Worm (Caenorhabditis elegans) whole organism, L2 larva: Measurements from ENCODE around the gene alh-6.
A peak's percentile ranks its signal among the peaks of the same experiment; 100 is the strongest.

Source experiments
- C34F6.9 ChIP-seq: fragments of 150-350 bp; optimal IDR thresholded peaks from 2 replicates; lab custom pipeline; 2014; ENCODE audit warnings: missing biosample characterization, missing genetic modification characterization
- F13H6.1 ChIP-seq: sonication (generic microtip); optimal IDR thresholded peaks from 2 replicates; lab custom pipeline; 2016; ENCODE audit warnings: missing genetic modification characterization, missing compliant biosample characterization
- R02D3.7 ChIP-seq: fragments of 150-350 bp; optimal IDR thresholded peaks from 2 replicates; lab custom pipeline; 2014; ENCODE audit warnings: missing biosample characterization, missing genetic modification characterization
- Y55F3AM.14 ChIP-seq: fragments of 200-800 bp; sonication (Bioruptor generic); optimal IDR thresholded peaks from 2 replicates; lab custom pipeline; 2018; ENCODE audit warnings: mild to moderate bottlenecking, missing genetic modification characterization, missing compliant biosample characterization
- ZK546.5 ChIP-seq: sonication (generic microtip); optimal IDR thresholded peaks from 2 replicates; lab custom pipeline; 2017; ENCODE audit warnings: missing biosample characterization, missing genetic modification characterization
- alr-1 ChIP-seq: fragments of 150-350 bp; optimal IDR thresholded peaks from 2 replicates; lab custom pipeline; 2014; ENCODE audit warnings: missing biosample characterization, missing genetic modification characterization
- ama-1 ChIP-seq: fragments of 150-350 bp; optimal IDR thresholded peaks from 2 replicates; lab custom pipeline; 2018; ENCODE audit warnings: inconsistent platforms
- blmp-1 ChIP-seq: sonication (generic microtip); optimal IDR thresholded peaks from 2 replicates; lab custom pipeline; 2017; ENCODE audit warnings: missing genetic modification characterization, mild to moderate bottlenecking, missing compliant biosample characterization, antibody characterized with exemption, moderate library complexity; ENCODE audit not compliant: insufficient read depth
- ceh-16 ChIP-seq: fragments of 150-350 bp; optimal IDR thresholded peaks from 2 replicates; lab custom pipeline; 2014; ENCODE audit warnings: missing biosample characterization, missing genetic modification characterization
- crh-2 ChIP-seq: sonication (generic microtip); optimal IDR thresholded peaks from 2 replicates; lab custom pipeline; 2017; ENCODE audit warnings: missing biosample characterization, missing genetic modification characterization
- dmd-4 ChIP-seq: sonication (generic microtip); optimal IDR thresholded peaks from 2 replicates; lab custom pipeline; 2017; ENCODE audit warnings: missing biosample characterization, missing genetic modification characterization
- egl-27 ChIP-seq: sonication (generic microtip); optimal IDR thresholded peaks from 3 replicates; lab custom pipeline; 2017; ENCODE audit warnings: missing biosample characterization, missing genetic modification reagents, missing genetic modification characterization
- elt-1 ChIP-seq: fragments of 150-350 bp; optimal IDR thresholded peaks from 2 replicates; lab custom pipeline; 2014; ENCODE audit warnings: missing biosample characterization, missing genetic modification characterization
- elt-3 ChIP-seq: sonication (generic microtip); optimal IDR thresholded peaks from 2 replicates; lab custom pipeline; 2017; ENCODE audit warnings: missing biosample characterization, missing genetic modification characterization
- gmeb-1 ChIP-seq: fragments of 150-350 bp; optimal IDR thresholded peaks from 2 replicates; lab custom pipeline; 2014; ENCODE audit warnings: missing biosample characterization, missing genetic modification characterization
- lin-11 ChIP-seq: fragments of 150-350 bp; sonication (generic microtip); optimal IDR thresholded peaks from 2 replicates; lab custom pipeline; 2014; ENCODE audit warnings: missing biosample characterization, missing genetic modification characterization, inconsistent platforms, mixed read lengths
- lin-13 ChIP-seq: fragments of 150-350 bp; optimal IDR thresholded peaks from 2 replicates; lab custom pipeline; 2014; ENCODE audit warnings: missing biosample characterization, missing genetic modification reagents, missing genetic modification characterization
- lin-39 ChIP-seq: fragments of 150-350 bp; optimal IDR thresholded peaks from 2 replicates; lab custom pipeline; 2014; ENCODE audit warnings: missing biosample characterization, missing genetic modification reagents, missing genetic modification characterization
- lsy-2 ChIP-seq, 2 experiments: fragments of 150-350 bp in 1 of 2; sonication (generic microtip) in 1 of 2; optimal IDR thresholded peaks; 2 replicates each; lab custom pipeline; 2014 to 2017; ENCODE audit warnings: missing biosample characterization in 2 of 2, missing genetic modification characterization in 2 of 2
- mab-5 ChIP-seq: fragments of 150-350 bp; optimal IDR thresholded peaks from 2 replicates; lab custom pipeline; 2014; ENCODE audit warnings: missing biosample characterization, missing genetic modification characterization
- mdl-1 ChIP-seq, 2 experiments: fragments of 150-350 bp in 1 of 2; sonication (generic microtip) in 1 of 2; optimal IDR thresholded peaks; 2 replicates each; lab custom pipeline; 2017; ENCODE audit warnings: missing biosample characterization in 2 of 2, missing genetic modification characterization in 2 of 2
- nhr-12 ChIP-seq: fragments of 150-350 bp; optimal IDR thresholded peaks from 2 replicates; lab custom pipeline; 2014; ENCODE audit warnings: missing biosample characterization, missing genetic modification characterization
- nhr-129 ChIP-seq: fragments of 150-350 bp; optimal IDR thresholded peaks from 2 replicates; lab custom pipeline; 2014; ENCODE audit warnings: missing biosample characterization, missing genetic modification characterization
- nhr-21 ChIP-seq: fragments of 150-350 bp; optimal IDR thresholded peaks from 2 replicates; lab custom pipeline; 2014; ENCODE audit warnings: missing biosample characterization, missing genetic modification characterization
- nhr-23 ChIP-seq: fragments of 150-350 bp; optimal IDR thresholded peaks from 2 replicates; lab custom pipeline; 2014; ENCODE audit warnings: missing biosample characterization, missing genetic modification reagents, missing genetic modification characterization
- nhr-237 ChIP-seq: fragments of 150-350 bp; optimal IDR thresholded peaks from 2 replicates; lab custom pipeline; 2014; ENCODE audit warnings: missing biosample characterization, missing genetic modification characterization
- nhr-25 ChIP-seq: fragments of 150-350 bp; sonication (generic microtip); optimal IDR thresholded peaks from 3 replicates; lab custom pipeline; 2014; ENCODE audit warnings: missing biosample characterization, missing genetic modification characterization
- nhr-6 ChIP-seq: fragments of 150-350 bp; optimal IDR thresholded peaks from 2 replicates; lab custom pipeline; 2014; ENCODE audit warnings: missing biosample characterization, missing genetic modification characterization
- skn-1 ChIP-seq: sonication (generic microtip); optimal IDR thresholded peaks from 2 replicates; lab custom pipeline; 2017; ENCODE audit warnings: missing biosample characterization, missing genetic modification characterization
- sma-3 ChIP-seq: sonication (generic microtip); optimal IDR thresholded peaks from 2 replicates; lab custom pipeline; 2016; ENCODE audit warnings: missing genetic modification reagents, missing genetic modification characterization, missing compliant biosample characterization
- sma-9 ChIP-seq, 2 experiments: fragments of 150-350 bp in 1 of 2; sonication (generic microtip) in 1 of 2; optimal IDR thresholded peaks; 2 replicates each; lab custom pipeline; 2014 to 2016; ENCODE audit warnings: missing genetic modification characterization in 2 of 2, mild to moderate bottlenecking in 1 of 2, missing biosample characterization in 1 of 2, missing compliant biosample characterization in 1 of 2, missing genetic modification reagents in 1 of 2, moderate library complexity in 1 of 2
- snpc-4 ChIP-seq: fragments of 150-350 bp; optimal IDR thresholded peaks from 2 replicates; lab custom pipeline; 2014; ENCODE audit warnings: missing biosample characterization, missing genetic modification characterization
- unc-39 ChIP-seq: fragments of 150-350 bp; optimal IDR thresholded peaks from 2 replicates; lab custom pipeline; 2014; ENCODE audit warnings: missing biosample characterization, missing genetic modification characterization
- unc-55 ChIP-seq: fragments of 150-350 bp; sonication (generic microtip); optimal IDR thresholded peaks from 3 replicates; lab custom pipeline; 2014; ENCODE audit warnings: missing biosample characterization, missing genetic modification reagents, missing genetic modification characterization
- zag-1 ChIP-seq: fragments of 150-350 bp; optimal IDR thresholded peaks from 2 replicates; lab custom pipeline; 2014; ENCODE audit warnings: missing biosample characterization, missing genetic modification characterization
- ztf-1 ChIP-seq: fragments of 200-800 bp; sonication (Bioruptor generic); conservative IDR thresholded peaks from 2 replicates; pipeline ENCODE4 v1.3.6; 2022; ENCODE audit warnings: missing genetic modification characterization, missing compliant biosample characterization
- ztf-11 ChIP-seq: sonication (generic microtip); optimal IDR thresholded peaks from 2 replicates; lab custom pipeline; 2017; ENCODE audit warnings: missing biosample characterization, missing genetic modification characterization
- ztf-4 ChIP-seq: fragments of 150-350 bp; optimal IDR thresholded peaks from 2 replicates; lab custom pipeline; 2014; ENCODE audit warnings: missing biosample characterization, missing genetic modification characterization

Gene alh-6

DNA sequence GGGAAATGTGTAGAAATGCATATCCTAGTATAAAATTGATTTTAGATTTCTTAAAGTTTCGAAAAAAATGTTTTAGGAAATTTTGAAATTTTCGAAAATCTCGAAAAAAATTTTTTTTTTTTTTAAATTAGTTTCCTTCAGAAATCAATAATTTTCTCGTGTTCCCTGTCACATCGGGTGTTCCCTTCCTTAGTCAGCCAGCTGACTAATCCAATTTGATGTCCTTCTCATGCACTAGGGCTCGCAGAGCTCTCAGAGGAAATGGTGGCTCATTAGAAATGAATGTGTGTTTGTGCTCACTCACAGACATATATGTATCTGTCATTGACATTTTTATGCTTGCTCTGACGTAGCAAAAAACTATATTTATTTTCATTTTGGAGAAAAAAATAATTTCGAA lies 33.8 kb upstream of the alh-6 start:
- TF ChIP-seq nhr-6 (no peak), unc-39 (no peak), ama-1 (no peak), ZK546.5 (tag; lab: Kevin White, UChicago) (no peak), sma-3 (GFP tag; lab: Kevin White, UChicago) (no peak), ztf-11 (tag; lab: Kevin White, UChicago) (no peak), skn-1 (tag; lab: Kevin White, UChicago) (no peak), zag-1 (tag; lab: Kevin White, UChicago) (no peak), ztf-4 (tag; lab: Kevin White, UChicago) (no peak), lsy-2 (tag; optimal IDR thresholded peaks at IDR 0.05; lab: Kevin White, UChicago) (peak in 1 of 2 experiments; percentile 17), snpc-4 (tag; lab: Kevin White, UChicago) (no peak), unc-55 (GFP tag; lab: Kevin White, UChicago) (peak; percentile 2), mdl-1 (tag; optimal IDR thresholded peaks at IDR 0.05; lab: Kevin White, UChicago) (no peak), egl-27 (tag; lab: Kevin White, UChicago) (no peak), mab-5 (tag; lab: Kevin White, UChicago) (no peak)

DNA sequence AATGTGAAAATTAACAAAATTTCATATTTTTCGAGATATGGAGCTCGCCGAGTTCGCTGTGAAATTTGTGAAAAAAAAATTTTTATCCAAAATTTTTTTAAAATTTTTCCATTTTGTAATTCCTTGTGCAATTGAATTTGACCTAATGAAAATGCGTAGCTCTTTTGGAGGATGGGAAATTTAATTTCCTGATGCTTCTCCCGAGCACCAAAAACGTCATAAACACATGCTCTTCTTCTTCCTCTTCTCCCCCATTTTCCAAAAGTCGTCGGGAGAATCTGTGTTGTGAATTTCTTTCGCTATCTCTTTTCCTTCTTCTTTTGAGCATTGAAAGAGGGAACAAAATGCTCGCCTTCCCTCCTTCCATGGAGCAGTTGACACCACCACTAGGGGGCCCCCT lies 31.5 kb upstream of the alh-6 start:
- no peak for TF ChIP-seq nhr-25 (tag; lab: Kevin White, UChicago)
- TF ChIP-seq sma-3 (GFP tag; lab: Kevin White, UChicago) = no peak
- peak; percentile 26 for TF ChIP-seq zag-1 (tag; lab: Kevin White, UChicago)
- TF ChIP-seq nhr-6 = no peak
- TF ChIP-seq ztf-4 (tag; lab: Kevin White, UChicago) = no peak
- TF ChIP-seq F13H6.1 (tag; lab: Kevin White, UChicago) = peak; percentile 20
- TF ChIP-seq nhr-237 (tag; lab: Kevin White, UChicago) = no peak
- TF ChIP-seq unc-55 (GFP tag; lab: Kevin White, UChicago) = peak; percentile 37
- TF ChIP-seq crh-2 = peak; percentile 25
- TF ChIP-seq Y55F3AM.14 (GFP tag; lab: Kevin White, UChicago) = no peak
- peak; percentile 45 for TF ChIP-seq sma-9 (GFP tag; optimal IDR thresholded peaks at IDR 0.05; lab: Kevin White, UChicago)
- no peak for TF ChIP-seq sma-9 (tag; optimal IDR thresholded peaks at IDR 0.05; lab: Kevin White, UChicago)
- no peak for TF ChIP-seq R02D3.7 (tag; lab: Kevin White, UChicago)
- no peak for TF ChIP-seq elt-1
- no peak for TF ChIP-seq dmd-4 (tag; lab: Kevin White, UChicago)
- no peak for TF ChIP-seq unc-39
- TF ChIP-seq ama-1 = no peak
- peak; percentile 47 for TF ChIP-seq C34F6.9 (tag; lab: Kevin White, UChicago)
- no peak for TF ChIP-seq ztf-11 (tag; lab: Kevin White, UChicago)
- TF ChIP-seq nhr-23 (tag; lab: Kevin White, UChicago) = no peak
- TF ChIP-seq nhr-129 (tag; lab: Kevin White, UChicago) = peak; percentile 2
- TF ChIP-seq mab-5 (tag; lab: Kevin White, UChicago) = no peak
- no peak for TF ChIP-seq blmp-1 (tag; lab: Kevin White, UChicago)
- no peak for TF ChIP-seq ZK546.5 (tag; lab: Kevin White, UChicago)
- TF ChIP-seq nhr-12 = no peak
- no peak for TF ChIP-seq ceh-16 (tag; lab: Kevin White, UChicago)
- TF ChIP-seq lin-11 = no peak
- TF ChIP-seq alr-1 (tag; lab: Kevin White, UChicago) = no peak
- TF ChIP-seq lin-39 (tag; lab: Kevin White, UChicago) = no peak
- TF ChIP-seq ztf-1 (GFP tag; lab: Robert Waterston, UW) = no peak
- peak; percentile 41 for TF ChIP-seq lin-13 (GFP tag; lab: Kevin White, UChicago)
- TF ChIP-seq lsy-2 (tag; optimal IDR thresholded peaks at IDR 0.05; lab: Kevin White, UChicago) = peak in 1 of 2 experiments; percentile 45
- TF ChIP-seq snpc-4 (tag; lab: Kevin White, UChicago) = no peak
- no peak for TF ChIP-seq elt-3 (tag; lab: Kevin White, UChicago)
- no peak for TF ChIP-seq nhr-21 (tag; lab: Kevin White, UChicago)
- TF ChIP-seq gmeb-1 (tag; lab: Kevin White, UChicago) = no peak
- TF ChIP-seq mdl-1 (tag; optimal IDR thresholded peaks at IDR 0.05; lab: Kevin White, UChicago) = no peak

DNA sequence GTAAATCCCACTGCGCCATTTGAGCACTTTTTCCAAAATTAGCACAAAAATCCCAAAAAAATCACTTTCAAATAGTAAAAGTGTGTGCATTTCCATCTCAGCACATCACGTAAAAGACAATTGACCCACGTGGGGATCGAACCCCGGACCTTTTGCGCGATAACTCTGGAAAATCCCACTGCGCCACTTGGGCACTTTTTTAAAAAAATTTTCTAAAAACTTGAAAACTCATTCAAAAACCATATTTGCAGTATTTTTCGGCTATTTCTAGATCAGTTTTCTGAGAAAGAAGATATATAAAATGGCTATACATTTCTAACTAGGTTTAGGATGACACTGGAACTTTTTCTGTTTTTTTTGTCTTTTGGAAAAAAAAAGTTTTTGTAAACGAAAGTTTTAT lies 30.1 kb upstream of the alh-6 start:
- TF ChIP-seq lin-13 (GFP tag; lab: Kevin White, UChicago) = no peak
- TF ChIP-seq snpc-4 (tag; lab: Kevin White, UChicago) = no peak
- TF ChIP-seq unc-55 (GFP tag; lab: Kevin White, UChicago) = peak; percentile 75
